Fruit fly (Drosophila melanogaster) whole organism, embryonic: ENCODE measurements around the gene spn-B.

Experiments used
- Abd-B ChIP-seq: fragments of 200-800 bp; sonication (Bioruptor generic); optimal IDR thresholded peaks from 2 replicates; lab custom pipeline; 2018; ENCODE audit warnings: missing biosample characterization, mild to moderate bottlenecking, missing genetic modification characterization, moderate library complexity
- B-H1 ChIP-seq: fragments of 200-800 bp; sonication (Bioruptor generic); IDR thresholded peaks from 3 replicates; pipeline ENCODE4 v1.3.6; 2022; ENCODE audit warnings: missing biosample characterization, missing genetic modification characterization
- CG11456 ChIP-seq: fragments of 200-800 bp; sonication (Bioruptor generic); IDR thresholded peaks from 3 replicates; pipeline ENCODE4 v1.3.6; 2022; ENCODE audit warnings: missing biosample characterization, missing genetic modification characterization
- CG11504 ChIP-seq: fragments of 200-800 bp; sonication (Bioruptor generic); optimal IDR thresholded peaks from 3 replicates; lab custom pipeline; 2019; ENCODE audit warnings: missing biosample characterization, mild to moderate bottlenecking, missing genetic modification characterization, moderate library complexity
- CG12155 ChIP-seq: fragments of 200-800 bp; sonication (Bioruptor generic); optimal IDR thresholded peaks from 3 replicates; lab custom pipeline; 2016; ENCODE audit warnings: missing biosample characterization, missing genetic modification characterization
- CG13123 ChIP-seq: fragments of 200-800 bp; sonication (Bioruptor generic); optimal IDR thresholded peaks from 2 replicates; lab custom pipeline; 2016; ENCODE audit warnings: missing biosample characterization, missing genetic modification characterization
- CG1529 ChIP-seq: fragments of 200-800 bp; sonication (Bioruptor generic); optimal IDR thresholded peaks from 3 replicates; lab custom pipeline; 2018; ENCODE audit warnings: missing biosample characterization, missing genetic modification characterization
- CG15696 ChIP-seq: fragments of 200-800 bp; sonication (Bioruptor generic); optimal IDR thresholded peaks from 2 replicates; lab custom pipeline; 2019; ENCODE audit warnings: missing biosample characterization, mild to moderate bottlenecking, missing genetic modification characterization, moderate library complexity
- CG1602 ChIP-seq: fragments of 200-800 bp; sonication (Bioruptor generic); optimal IDR thresholded peaks from 3 replicates; lab custom pipeline; 2016; ENCODE audit warnings: missing biosample characterization, missing genetic modification characterization
- CG2199 ChIP-seq: fragments of 200-800 bp; sonication (Bioruptor generic); IDR thresholded peaks from 3 replicates; pipeline ENCODE4 v1.3.6; 2022; ENCODE audit warnings: missing biosample characterization, missing genetic modification characterization
- CG3163 ChIP-seq: fragments of 200-800 bp; sonication (Bioruptor generic); optimal IDR thresholded peaks from 3 replicates; lab custom pipeline; 2016; ENCODE audit warnings: missing biosample characterization, missing genetic modification characterization
- CG34376 ChIP-seq: fragments of 200-800 bp; sonication (Bioruptor generic); optimal IDR thresholded peaks from 2 replicates; lab custom pipeline; 2018; ENCODE audit warnings: missing biosample characterization, mild to moderate bottlenecking, missing genetic modification characterization
- CG4328 ChIP-seq: fragments of 200-800 bp; sonication (Bioruptor generic); optimal IDR thresholded peaks from 3 replicates; lab custom pipeline; 2017; ENCODE audit warnings: missing biosample characterization, missing genetic modification reagents, missing genetic modification characterization
- CG4360 ChIP-seq: fragments of 200-800 bp; sonication (Bioruptor generic); IDR thresholded peaks from 2 replicates; pipeline ENCODE4 v1.3.6; 2022; ENCODE audit warnings: missing biosample characterization, missing genetic modification characterization
- CG4404 ChIP-seq: fragments of 200-800 bp; sonication (Bioruptor generic); IDR thresholded peaks from 2 replicates; pipeline ENCODE4 v1.3.6; 2022; ENCODE audit warnings: missing biosample characterization, missing genetic modification characterization
- CG5953 ChIP-seq: fragments of 200-800 bp; sonication (Bioruptor generic); IDR thresholded peaks from 2 replicates; pipeline ENCODE4 v1.3.6; 2022; ENCODE audit warnings: missing biosample characterization, missing genetic modification characterization
- CG6175 ChIP-seq: fragments of 200-800 bp; sonication (Bioruptor generic); IDR thresholded peaks from 3 replicates; pipeline ENCODE4 v1.3.6; 2022; ENCODE audit warnings: missing biosample characterization, missing genetic modification characterization
- CG6689 ChIP-seq: fragments of 200-800 bp; sonication (Bioruptor generic); IDR thresholded peaks from 2 replicates; pipeline ENCODE4 v1.3.6; 2022; ENCODE audit warnings: missing biosample characterization, missing genetic modification characterization
- CG7786 ChIP-seq: fragments of 200-800 bp; sonication (Bioruptor generic); optimal IDR thresholded peaks from 2 replicates; lab custom pipeline; 2016; ENCODE audit warnings: missing biosample characterization, missing genetic modification characterization
- D19B ChIP-seq: fragments of 200-800 bp; sonication (Bioruptor generic); optimal IDR thresholded peaks from 2 replicates; lab custom pipeline; 2017; ENCODE audit warnings: missing biosample characterization, mild to moderate bottlenecking, missing genetic modification characterization
- Dbx ChIP-seq: fragments of 200-800 bp; sonication (Bioruptor generic); IDR thresholded peaks from 3 replicates; pipeline ENCODE4 v1.3.6; 2022; ENCODE audit warnings: missing biosample characterization, missing genetic modification characterization
- Ets65A ChIP-seq: fragments of 200-800 bp; sonication (Bioruptor generic); peaks from one replicate; lab custom pipeline; 2016; ENCODE audit warnings: missing biosample characterization, missing genetic modification characterization
- Fer1 ChIP-seq: fragments of 200-800 bp; sonication (Bioruptor generic); optimal IDR thresholded peaks from 2 replicates; lab custom pipeline; 2017; ENCODE audit warnings: missing biosample characterization, mild to moderate bottlenecking, missing genetic modification characterization
- H2.0 ChIP-seq: fragments of 200-800 bp; sonication (Bioruptor generic); IDR thresholded peaks from 2 replicates; pipeline ENCODE4 v1.3.6; 2022; ENCODE audit warnings: missing biosample characterization, missing genetic modification characterization
- HLHmδ ChIP-seq: fragments of 200-800 bp; sonication (Bioruptor generic); optimal IDR thresholded peaks from 2 replicates; lab custom pipeline; 2018; ENCODE audit warnings: missing biosample characterization, mild to moderate bottlenecking, missing genetic modification characterization, moderate library complexity
- Hand ChIP-seq: fragments of 200-800 bp; sonication (Bioruptor generic); optimal IDR thresholded peaks from 2 replicates; lab custom pipeline; 2017; ENCODE audit warnings: mild to moderate bottlenecking, missing biosample characterization, missing genetic modification reagents, missing genetic modification characterization
- Hey ChIP-seq: fragments of 200-800 bp; sonication (Bioruptor generic); optimal IDR thresholded peaks from 3 replicates; lab custom pipeline; 2018; ENCODE audit warnings: missing biosample characterization, mild to moderate bottlenecking, missing genetic modification characterization
- Jarid2 ChIP-seq: fragments of 200-800 bp; sonication (Bioruptor generic); optimal IDR thresholded peaks from 3 replicates; lab custom pipeline; 2017; ENCODE audit warnings: mild to moderate bottlenecking, missing biosample characterization, missing genetic modification reagents, missing genetic modification characterization
- Kr ChIP-seq: fragments of 200-800 bp; sonication (Bioruptor generic); optimal IDR thresholded peaks from 2 replicates; lab custom pipeline; 2017; ENCODE audit warnings: missing biosample characterization, mild to moderate bottlenecking, missing genetic modification characterization
- NFAT ChIP-seq: fragments of 200-800 bp; sonication (Bioruptor generic); IDR thresholded peaks from 2 replicates; pipeline ENCODE4 v1.3.6; 2022; ENCODE audit warnings: missing biosample characterization, missing genetic modification characterization
- Six4 ChIP-seq: fragments of 200-800 bp; sonication (Bioruptor generic); optimal IDR thresholded peaks from 2 replicates; lab custom pipeline; 2016; ENCODE audit warnings: missing biosample characterization, missing genetic modification characterization
- Sry-β ChIP-seq: fragments of 200-800 bp; sonication (Bioruptor generic); optimal IDR thresholded peaks from 2 replicates; lab custom pipeline; 2018; ENCODE audit warnings: missing biosample characterization, mild to moderate bottlenecking, missing genetic modification characterization, moderate library complexity
- abd-A ChIP-seq: fragments of 200-800 bp; sonication (Bioruptor generic); optimal IDR thresholded peaks from 3 replicates; lab custom pipeline; 2019; ENCODE audit warnings: missing biosample characterization, mild to moderate bottlenecking, missing genetic modification characterization, moderate library complexity
- amos ChIP-seq: fragments of 200-800 bp; sonication (Bioruptor generic); IDR thresholded peaks from 2 replicates; pipeline ENCODE4 v1.3.6; 2022; ENCODE audit warnings: missing biosample characterization, missing genetic modification characterization; ENCODE audit not compliant: partially characterized antibody
- ash1 ChIP-seq: fragments of 200-800 bp; sonication (Bioruptor generic); optimal IDR thresholded peaks from 2 replicates; lab custom pipeline; 2018; ENCODE audit warnings: missing biosample characterization, mild to moderate bottlenecking, missing genetic modification characterization
- br ChIP-seq: fragments of >200 bp; optimal IDR thresholded peaks from 2 replicates; lab custom pipeline; 2017
- cg ChIP-seq: fragments of 200-800 bp; sonication (Bioruptor generic); optimal IDR thresholded peaks from 3 replicates; lab custom pipeline; 2019; ENCODE audit warnings: missing biosample characterization, mild to moderate bottlenecking, missing genetic modification characterization, moderate library complexity
- chinmo ChIP-seq: fragments of 200-800 bp; sonication (Bioruptor generic); IDR thresholded peaks from 4 replicates; pipeline ENCODE4 v1.3.6; 2022; ENCODE audit warnings: missing biosample characterization, missing genetic modification characterization; ENCODE audit not compliant: partially characterized antibody
- crol ChIP-seq: fragments of 200-800 bp; sonication (Bioruptor generic); IDR thresholded peaks from 2 replicates; pipeline ENCODE4 v1.3.6; 2022; ENCODE audit warnings: missing biosample characterization, missing genetic modification characterization
- fu2 ChIP-seq: fragments of 200-800 bp; sonication (Bioruptor generic); optimal IDR thresholded peaks from 2 replicates; lab custom pipeline; 2016; ENCODE audit warnings: missing biosample characterization, missing genetic modification characterization
- ham ChIP-seq: fragments of 200-800 bp; sonication (Bioruptor generic); IDR thresholded peaks from 2 replicates; pipeline ENCODE4 v1.3.6; 2022; ENCODE audit warnings: missing biosample characterization, missing genetic modification characterization
- kay ChIP-seq: fragments of 200-800 bp; sonication (Bioruptor generic); optimal IDR thresholded peaks from 2 replicates; lab custom pipeline; 2016; ENCODE audit warnings: missing biosample characterization, missing genetic modification characterization
- mirr ChIP-seq: fragments of 200-800 bp; sonication (Bioruptor generic); optimal IDR thresholded peaks from 3 replicates; lab custom pipeline; 2018; ENCODE audit warnings: missing biosample characterization, mild to moderate bottlenecking, missing genetic modification characterization
- otp ChIP-seq: fragments of 200-800 bp; sonication (Bioruptor generic); IDR thresholded peaks from 3 replicates; pipeline ENCODE4, ENCODE4 v1.3.6; 2022; ENCODE audit warnings: missing biosample characterization, missing genetic modification characterization
- sd ChIP-seq: fragments of 200-800 bp; sonication (Bioruptor generic); optimal IDR thresholded peaks from 3 replicates; lab custom pipeline; 2018; ENCODE audit warnings: missing biosample characterization, mild to moderate bottlenecking, missing genetic modification characterization, moderate library complexity
- slbo ChIP-seq: fragments of 200-800 bp; sonication (Bioruptor generic); IDR thresholded peaks from 2 replicates; pipeline ENCODE4 v1.3.6; 2022; ENCODE audit warnings: missing biosample characterization, missing genetic modification characterization
- sob ChIP-seq: fragments of 200-800 bp; sonication (Bioruptor generic); IDR thresholded peaks from 2 replicates; pipeline ENCODE4 v1.3.6; 2022; ENCODE audit warnings: missing biosample characterization, missing genetic modification characterization
- sug ChIP-seq: fragments of 200-800 bp; optimal IDR thresholded peaks from 2 replicates; lab custom pipeline; 2019; ENCODE audit warnings: missing biosample characterization, mild to moderate bottlenecking, missing genetic modification characterization, moderate library complexity
- tin ChIP-seq: fragments of 200-800 bp; sonication (Bioruptor generic); optimal IDR thresholded peaks from 3 replicates; lab custom pipeline; 2016; ENCODE audit warnings: missing biosample characterization, missing genetic modification characterization
- tll ChIP-seq, 2 experiments: fragments of 200-800 bp in 1 of 2; fragments of >200 bp in 1 of 2; sonication (Bioruptor generic) in 1 of 2; optimal IDR thresholded peaks; 2 replicates each; lab custom pipeline; 2017 to 2019; ENCODE audit warnings: missing biosample characterization in 2 of 2, missing genetic modification characterization in 2 of 2, mild to moderate bottlenecking in 1 of 2, moderate library complexity in 1 of 2
- trem ChIP-seq: fragments of 200-800 bp; optimal IDR thresholded peaks from 3 replicates; lab custom pipeline; 2019; ENCODE audit warnings: missing biosample characterization, mild to moderate bottlenecking, missing genetic modification characterization, moderate library complexity

Gene spn-B

dm6 chr3R:14363172-14363571 lies 35.3 kb downstream of the spn-B start (continued):
- TF ChIP-seq CG11456 (no peak), CG11504 (tag; lab: Kevin White, UChicago) (peak; percentile 43), Dbx (GFP tag; lab: Robert Waterston, UW) (no peak), sob (GFP tag; lab: Robert Waterston, UW) (peak; percentile 9; the same call in 1 of the 2 replicates), CG4404 (GFP tag; lab: Robert Waterston, UW) (no peak), tin (GFP tag; lab: Kevin White, UChicago) (no peak), CG15696 (tag; lab: Kevin White, UChicago) (no peak), B-H1 (no peak), Abd-B (GFP tag; lab: Kevin White, UChicago) (no peak), mirr (GFP tag; lab: Kevin White, UChicago) (no peak), CG1529 (GFP tag; lab: Kevin White, UChicago) (no peak), Jarid2 (GFP tag; lab: Kevin White, UChicago) (no peak), CG4328 (GFP tag; lab: Kevin White, UChicago) (no peak), CG6689 (no peak), trem (tag; lab: Kevin White, UChicago) (no peak), otp (GFP tag; lab: Robert Waterston, UW) (no peak), D19B (no peak), tll (GFP tag; optimal IDR thresholded peaks at IDR 0.05; lab: Kevin White, UChicago) (no peak), Sry-β (GFP tag; lab: Kevin White, UChicago) (no peak), Hand (no peak), CG1602 (GFP tag; lab: Kevin White, UChicago) (no peak), ash1 (GFP tag; lab: Kevin White, UChicago) (no peak), CG13123 (no peak), cg (GFP tag; lab: Kevin White, UChicago) (peak; percentile 59), Kr (peak; percentile 25), sd (tag; lab: Kevin White, UChicago) (no peak), Hey (tag; lab: Kevin White, UChicago) (peak; percentile 18)

- TF ChIP-seq CG11456 (0 out of 3 replicates have a peak, but pooled peaks have one; percentile 25), kay (GFP tag; lab: Kevin White, UChicago) (peak; percentile 51), fu2 (GFP tag; lab: Kevin White, UChicago) (no peak), H2.0 (GFP tag; lab: Robert Waterston, UW) (0 out of 2 replicates have a peak, but pooled peaks have one; percentile 4), CG5953 (GFP tag; lab: Robert Waterston, UW) (no peak), sug (peak; percentile 71), CG12155 (GFP tag; lab: Kevin White, UChicago) (no peak), br (no peak), amos (GFP tag; lab: Robert Waterston, UW) (no peak), HLHmδ (GFP tag; lab: Kevin White, UChicago) (no peak), Hand (no peak), abd-A (peak; percentile 58), CG6175 (GFP tag; lab: Robert Waterston, UW) (peak; percentile 76; the same call in 1 of the 3 replicates), CG7786 (GFP tag; lab: Kevin White, UChicago) (no peak), NFAT (GFP tag; lab: Robert Waterston, UW) (no peak), crol (GFP tag; lab: Robert Waterston, UW) (peak; percentile 79), tin (GFP tag; lab: Kevin White, UChicago) (no peak), CG4360 (GFP tag; lab: Robert Waterston, UW) (no peak), chinmo (GFP tag; lab: Robert Waterston, UW) (0 out of 4 replicates have a peak, but pooled peaks have one; percentile 28), CG3163 (GFP tag; lab: Kevin White, UChicago) (no peak), Ets65A (GFP tag; lab: Kevin White, UChicago) (no peak), Abd-B (GFP tag; lab: Kevin White, UChicago) (peak; percentile 33), slbo (no peak), Six4 (no peak), ham (GFP tag; lab: Robert Waterston, UW) (no peak), CG34376 (peak; percentile 37), CG11504 (tag; lab: Kevin White, UChicago) (peak; percentile 28), CG2199 (GFP tag; lab: Robert Waterston, UW) (0 out of 3 replicates have a peak, but pooled peaks have one; percentile 18), Fer1 (GFP tag; lab: Kevin White, UChicago) (no peak)
Measured at dm6 chr3R:14364156-14364555, 36.3 kb downstream of the spn-B start.
